Worm (Caenorhabditis elegans) whole organism, early embryonic: ENCODE results near the gene Y57A10A.14.

Experiments used
- B0310.2 ChIP-seq: sonication (generic microtip); optimal IDR thresholded peaks from 2 replicates; lab custom pipeline; 2016; ENCODE audit warnings: mild to moderate bottlenecking, missing genetic modification characterization, missing compliant biosample characterization
- F13C5.2 ChIP-seq: sonication (generic microtip); optimal IDR thresholded peaks from 2 replicates; lab custom pipeline; 2017; ENCODE audit warnings: mild to moderate bottlenecking, missing genetic modification characterization, inconsistent platforms, missing compliant biosample characterization
- ets-7 ChIP-seq: sonication (generic microtip); optimal IDR thresholded peaks from 2 replicates; lab custom pipeline; 2016; ENCODE audit warnings: missing genotype, missing genetic modification characterization, missing compliant biosample characterization
- sea-1 ChIP-seq: fragments of 200-800 bp; sonication (Bioruptor generic); conservative IDR thresholded peaks from 2 replicates; pipeline ENCODE4 v1.3.6; 2022; ENCODE audit warnings: missing genetic modification characterization, missing compliant biosample characterization
- tra-4 ChIP-seq: sonication (generic microtip); optimal IDR thresholded peaks from 2 replicates; lab custom pipeline; 2017; ENCODE audit warnings: missing genetic modification characterization, missing compliant biosample characterization

The Y57A10A.14 gene

DNA sequence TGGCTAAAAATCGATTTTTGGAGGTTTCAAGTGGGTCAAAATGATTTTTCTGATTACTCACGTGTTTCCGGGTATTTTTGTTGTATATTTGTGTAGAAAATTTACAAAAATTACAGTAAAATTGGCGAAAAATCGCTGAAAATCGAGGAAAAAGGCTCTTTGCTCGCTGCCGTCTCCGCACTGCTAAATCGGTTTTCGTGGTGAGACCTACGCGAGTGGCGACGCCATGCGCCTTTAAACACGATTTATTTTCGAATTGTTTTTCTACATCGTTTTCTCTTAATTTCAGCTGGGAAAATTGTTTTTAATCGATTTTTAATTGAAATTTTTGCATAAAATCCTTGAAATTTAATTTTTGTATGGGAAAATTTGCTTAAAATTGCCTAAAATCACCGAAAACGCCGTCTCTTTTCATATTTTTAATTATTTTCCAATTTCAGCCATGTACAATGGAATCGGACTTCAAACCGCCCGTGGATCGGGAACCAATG lies 39.2 kb downstream of the Y57A10A.14 start, which contains the start of the genes pqn-87 and rsr-2:
TSS of gene pqn-87 (minus strand) at position 171 of the 491 bp plus-strand sequence.
TSS of gene rsr-2 (plus strand) at position 441 of the 491 bp plus-strand sequence.
- TF ChIP-seq ets-7 = no peak

DNA sequence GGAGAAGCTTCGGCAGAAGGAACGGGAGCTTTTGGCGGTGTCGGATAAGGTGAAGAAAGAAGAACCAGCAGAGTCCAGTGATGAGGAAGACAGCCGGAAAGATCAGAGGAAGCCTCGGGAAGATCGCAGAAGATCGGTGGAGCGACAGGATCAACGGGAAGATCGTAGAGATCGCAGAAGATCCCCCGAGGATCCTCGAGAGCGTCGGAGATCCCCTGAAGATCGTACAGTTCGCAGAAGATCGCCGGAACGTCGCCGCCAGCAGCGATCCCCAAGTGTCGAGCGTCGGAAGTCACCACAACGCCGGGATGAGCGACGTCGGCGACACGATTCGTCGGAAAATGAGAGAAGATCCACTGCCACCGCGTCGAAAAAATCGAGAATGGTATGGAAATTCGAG lies 40.5 kb downstream of the Y57A10A.14 start:
- no peak for TF ChIP-seq F13C5.2 (tag; lab: Kevin White, UChicago)

DNA sequence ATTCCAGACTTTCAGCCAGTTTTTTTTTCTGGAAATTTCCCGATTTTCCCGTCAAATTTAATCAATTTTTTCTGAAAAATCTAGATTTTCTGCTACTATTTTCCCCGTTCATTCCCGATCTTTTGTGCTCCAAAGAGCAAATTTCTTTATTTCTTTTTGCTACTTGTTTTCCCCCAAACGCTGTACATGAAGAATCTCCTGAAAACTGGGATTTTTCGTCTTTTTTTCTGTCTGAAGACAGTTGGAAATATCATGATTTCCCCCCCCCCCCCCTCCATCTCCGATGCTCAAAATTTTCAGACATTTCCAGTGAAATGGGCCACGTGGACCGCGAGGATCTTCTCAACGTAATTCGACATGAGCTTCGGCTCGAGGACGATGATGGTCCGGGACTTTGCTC lies 42.3 kb downstream of the Y57A10A.14 start, which contains the start of gene sinh-1:
TSS of gene sinh-1 (plus strand) at position 301 of the 400 bp plus-strand sequence.
- TF ChIP-seq sea-1 (GFP tag; lab: Robert Waterston, UW) = no peak

DNA sequence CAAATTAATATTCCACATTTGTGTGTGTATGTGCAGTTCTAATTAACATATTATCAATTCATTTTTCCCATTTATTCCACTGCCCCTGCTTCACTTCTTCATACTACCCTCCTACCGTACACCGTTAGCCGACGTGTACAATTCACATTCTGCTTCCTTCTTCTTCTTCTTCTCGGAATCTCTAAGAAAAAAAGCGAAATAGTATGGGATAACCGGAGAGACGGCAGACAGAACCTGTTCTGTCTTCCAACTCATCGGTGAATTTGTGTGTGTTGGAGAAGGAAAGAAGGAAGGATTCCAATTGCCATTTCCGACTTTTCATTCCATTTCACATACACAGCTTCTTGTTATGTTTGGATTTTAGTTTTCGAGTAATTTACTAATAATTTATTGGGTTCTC lies 51.8 kb downstream of the Y57A10A.14 start:
- TF ChIP-seq B0310.2 (tag; lab: Kevin White, UChicago) (no peak), tra-4 (tag; lab: Kevin White, UChicago) (no peak)
